Worm (Caenorhabditis elegans) whole organism, L4 larva: ENCODE data around the gene fbxa-181.

Experiments used
- ama-1 ChIP-seq: fragments of 150-350 bp; optimal IDR thresholded peaks from 2 replicates; lab custom pipeline; 2014; ENCODE audit warnings: inconsistent platforms, mixed read lengths
- ceh-44 ChIP-seq: fragments of 200-800 bp; sonication (Bioruptor generic); IDR thresholded peaks from 2 replicates; pipeline ENCODE4 v1.3.6; 2022; ENCODE audit warnings: missing genetic modification reagents, missing genetic modification characterization, missing compliant biosample characterization
- ceh-62 ChIP-seq: sonication (generic microtip); optimal IDR thresholded peaks from 2 replicates; lab custom pipeline; 2017; ENCODE audit warnings: missing biosample characterization, missing genetic modification characterization
- daf-12 ChIP-seq: fragments of 150-350 bp; optimal IDR thresholded peaks from 2 replicates; lab custom pipeline; 2014; ENCODE audit warnings: missing biosample characterization, missing genetic modification reagents, missing genetic modification characterization
- fkh-10 ChIP-seq: fragments of 150-350 bp; optimal IDR thresholded peaks from 2 replicates; lab custom pipeline; 2014; ENCODE audit warnings: missing biosample characterization, missing genetic modification reagents, missing genetic modification characterization
- lin-13 ChIP-seq: fragments of 150-350 bp; optimal IDR thresholded peaks from 2 replicates; lab custom pipeline; 2014; ENCODE audit warnings: missing biosample characterization, missing genetic modification reagents, missing genetic modification characterization
- lin-15B ChIP-seq: fragments of 150-350 bp; sonication (generic microtip); optimal IDR thresholded peaks from 3 replicates; lab custom pipeline; 2014; ENCODE audit warnings: missing biosample characterization, missing genetic modification characterization
- lir-3 ChIP-seq: sonication (generic microtip); optimal IDR thresholded peaks from 2 replicates; lab custom pipeline; 2016; ENCODE audit warnings: mild to moderate bottlenecking, missing genetic modification characterization, missing compliant biosample characterization
- skn-1 ChIP-seq: fragments of 150-350 bp; optimal IDR thresholded peaks from 2 replicates; lab custom pipeline; 2014; ENCODE audit warnings: missing biosample characterization, missing genetic modification characterization
- snpc-4 ChIP-seq: fragments of 150-350 bp; optimal IDR thresholded peaks from 2 replicates; lab custom pipeline; 2014; ENCODE audit warnings: missing biosample characterization, missing genetic modification characterization
- unc-130 ChIP-seq: sonication (generic microtip); optimal IDR thresholded peaks from 2 replicates; lab custom pipeline; 2016; ENCODE audit warnings: missing genetic modification reagents, missing genetic modification characterization, missing compliant biosample characterization
- unc-39 ChIP-seq: sonication (generic microtip); optimal IDR thresholded peaks from 2 replicates; lab custom pipeline; 2017; ENCODE audit warnings: missing biosample characterization, missing genetic modification characterization

DNA sequence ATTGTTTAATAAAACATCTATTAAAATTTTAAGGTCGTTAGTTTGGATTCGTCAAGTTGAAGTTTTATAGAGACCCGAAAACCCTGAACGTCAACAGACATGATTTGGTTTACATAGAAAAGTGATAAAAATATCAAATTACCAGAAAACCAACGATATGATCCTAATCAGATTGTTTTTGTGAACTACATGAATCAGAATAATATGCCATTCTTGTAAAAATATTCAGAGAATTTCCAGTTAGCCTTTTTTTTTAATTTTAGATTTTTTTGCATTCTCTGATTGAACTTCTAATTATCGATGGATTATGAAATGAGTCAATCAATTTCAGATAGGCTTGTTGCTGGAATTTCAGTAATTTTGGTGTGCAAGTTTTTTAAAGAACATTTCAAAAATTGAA is 14.6 kb upstream of the fbxa-181 start, which contains the start of gene srx-96:
- TF ChIP-seq fkh-10 (GFP tag; lab: Kevin White, UChicago) (no peak), skn-1 (tag; lab: Kevin White, UChicago) (no peak), lir-3 (tag; lab: Kevin White, UChicago) (no peak), lin-15B (tag; lab: Kevin White, UChicago) (no peak), unc-130 (GFP tag; lab: Kevin White, UChicago) (no peak), ceh-44 (no peak), daf-12 (tag; lab: Kevin White, UChicago) (no peak), unc-39 (no peak), snpc-4 (tag; lab: Kevin White, UChicago) (no peak), lin-13 (GFP tag; lab: Kevin White, UChicago) (no peak), ama-1 (lab: Kevin White, UChicago) (no peak), ceh-62 (no peak)
